Worm (Caenorhabditis elegans) whole organism, midembryonic: ENCODE measurements around the gene aakg-1.

ENCODE experiments used
- T22C8.4 ChIP-seq: fragments of 200-800 bp; sonication (Bioruptor generic); IDR thresholded peaks from 2 replicates; pipeline ENCODE4 v1.3.6; 2022; ENCODE audit warnings: missing genetic modification characterization, missing compliant biosample characterization
- cog-1 ChIP-seq: sonication (generic microtip); optimal IDR thresholded peaks from 2 replicates; lab custom pipeline; 2016; ENCODE audit warnings: missing genetic modification characterization, missing compliant biosample characterization
- flt-1 ChIP-seq: fragments of 200-800 bp; sonication (Bioruptor generic); IDR thresholded peaks from 2 replicates; pipeline ENCODE4 v1.3.6; 2022; ENCODE audit warnings: missing genetic modification characterization, missing compliant biosample characterization
- klf-2 ChIP-seq: fragments of 200-800 bp; sonication (Bioruptor generic); conservative IDR thresholded peaks from 2 replicates; pipeline ENCODE4 v1.3.6; 2022; ENCODE audit warnings: missing genetic modification reagents, missing genetic modification characterization, missing compliant biosample characterization
- med-1 ChIP-seq: sonication (generic microtip); optimal IDR thresholded peaks from 2 replicates; lab custom pipeline; 2017; ENCODE audit warnings: missing genetic modification characterization, mild to moderate bottlenecking, missing compliant biosample characterization, antibody characterized with exemption, missing genetic modification reagents; ENCODE audit not compliant: insufficient read depth
- ref-1 ChIP-seq: fragments of 200-800 bp; sonication (Bioruptor generic); conservative IDR thresholded peaks from 2 replicates; pipeline ENCODE4 v1.3.6; 2022; ENCODE audit warnings: missing genetic modification reagents, missing genetic modification characterization, missing compliant biosample characterization
- tab-1 ChIP-seq: fragments of 200-800 bp; sonication (Bioruptor generic); IDR thresholded peaks from 2 replicates; pipeline ENCODE4 v1.3.6; 2022; ENCODE audit warnings: missing genetic modification characterization, missing compliant biosample characterization
- ztf-23 ChIP-seq: fragments of 200-800 bp; sonication (Bioruptor generic); IDR thresholded peaks from 2 replicates; pipeline ENCODE4 v1.3.6; 2022; ENCODE audit warnings: missing genetic modification reagents, missing genetic modification characterization, missing compliant biosample characterization
- ztf-29 ChIP-seq: fragments of 200-800 bp; sonication (Bioruptor generic); IDR thresholded peaks from 2 replicates; pipeline ENCODE4 v1.3.6; 2022; ENCODE audit warnings: missing genetic modification reagents, missing genetic modification characterization, missing compliant biosample characterization

The aakg-1 gene

ce11 chrIII:12551253-12551652, 23.9 kb downstream of the aakg-1 start:
- TF ChIP-seq ztf-29 (GFP tag; lab: Robert Waterston, UW) (no peak), ref-1 (no peak), flt-1 (GFP tag; lab: Robert Waterston, UW) (no peak), cog-1 (tag; lab: Kevin White, UChicago) (no peak), ztf-23 (GFP tag; lab: Robert Waterston, UW) (no peak), med-1 (GFP tag; lab: Kevin White, UChicago) (no peak), T22C8.4 (GFP tag; lab: Robert Waterston, UW) (no peak), klf-2 (GFP tag; lab: Robert Waterston, UW) (no peak), tab-1 (GFP tag; lab: Robert Waterston, UW) (no peak)

ce11 chrIII:12549657-12550056, 25.5 kb downstream of the aakg-1 start:
- TF ChIP-seq ref-1 (no peak), ztf-23 (GFP tag; lab: Robert Waterston, UW) (no peak), flt-1 (GFP tag; lab: Robert Waterston, UW) (no peak), T22C8.4 (GFP tag; lab: Robert Waterston, UW) (no peak), cog-1 (tag; lab: Kevin White, UChicago) (no peak), klf-2 (GFP tag; lab: Robert Waterston, UW) (no peak), tab-1 (GFP tag; lab: Robert Waterston, UW) (no peak)

- TF ChIP-seq ref-1, result no peak
- TF ChIP-seq ztf-23 (GFP tag; lab: Robert Waterston, UW), result no peak
- no peak for TF ChIP-seq ztf-29 (GFP tag; lab: Robert Waterston, UW)
- TF ChIP-seq tab-1 (GFP tag; lab: Robert Waterston, UW), result no peak
- TF ChIP-seq flt-1 (GFP tag; lab: Robert Waterston, UW), result no peak
- no peak for TF ChIP-seq med-1 (GFP tag; lab: Kevin White, UChicago)
- TF ChIP-seq cog-1 (tag; lab: Kevin White, UChicago), result no peak
- no peak for TF ChIP-seq T22C8.4 (GFP tag; lab: Robert Waterston, UW)
- no peak for TF ChIP-seq klf-2 (GFP tag; lab: Robert Waterston, UW)
These were observed 26.8 kb downstream of the aakg-1 start for ce11 chrIII:12548441-12548840.

- TF ChIP-seq klf-2 (GFP tag; lab: Robert Waterston, UW), result no peak
These were observed 32.5 kb downstream of the aakg-1 start for ce11 chrIII:12542656-12543055.

- peak; percentile 62; the same call in 1 of the 2 replicates for TF ChIP-seq tab-1 (GFP tag; lab: Robert Waterston, UW)
- 0 out of 2 replicates have a peak, but pooled peaks have one; percentile 44 for TF ChIP-seq ztf-23 (GFP tag; lab: Robert Waterston, UW)
These were observed 33.7 kb downstream of the aakg-1 start for ce11 chrIII:12541519-12541918.

- TF ChIP-seq cog-1 (tag; lab: Kevin White, UChicago) (no peak), T22C8.4 (GFP tag; lab: Robert Waterston, UW) (no peak), ztf-29 (GFP tag; lab: Robert Waterston, UW) (no peak), klf-2 (GFP tag; lab: Robert Waterston, UW) (no peak), med-1 (GFP tag; lab: Kevin White, UChicago) (no peak), tab-1 (GFP tag; lab: Robert Waterston, UW) (no peak), ztf-23 (GFP tag; lab: Robert Waterston, UW) (no peak), ref-1 (no peak)
These were observed 34.8 kb downstream of the aakg-1 start for ce11 chrIII:12540411-12540810.

ce11 chrIII:12537239-12537845, 37.9 kb downstream of the aakg-1 start:
- no peak for TF ChIP-seq tab-1 (GFP tag; lab: Robert Waterston, UW)
- TF ChIP-seq med-1 (GFP tag; lab: Kevin White, UChicago), result no peak
- no peak for TF ChIP-seq ztf-29 (GFP tag; lab: Robert Waterston, UW)
- no peak for TF ChIP-seq cog-1 (tag; lab: Kevin White, UChicago)
- TF ChIP-seq ref-1, result no peak
- no peak for TF ChIP-seq T22C8.4 (GFP tag; lab: Robert Waterston, UW)
- no peak for TF ChIP-seq flt-1 (GFP tag; lab: Robert Waterston, UW)
- TF ChIP-seq klf-2 (GFP tag; lab: Robert Waterston, UW), result no peak
- no peak for TF ChIP-seq ztf-23 (GFP tag; lab: Robert Waterston, UW)

- TF ChIP-seq flt-1 (GFP tag; lab: Robert Waterston, UW) (no peak), ztf-29 (GFP tag; lab: Robert Waterston, UW) (no peak), tab-1 (GFP tag; lab: Robert Waterston, UW) (no peak), ztf-23 (GFP tag; lab: Robert Waterston, UW) (no peak), T22C8.4 (GFP tag; lab: Robert Waterston, UW) (no peak), med-1 (GFP tag; lab: Kevin White, UChicago) (no peak), klf-2 (GFP tag; lab: Robert Waterston, UW) (no peak), ref-1 (no peak), cog-1 (tag; lab: Kevin White, UChicago) (no peak)
These were observed 41.3 kb downstream of the aakg-1 start for ce11 chrIII:12533900-12534299.

- TF ChIP-seq klf-2 (GFP tag; lab: Robert Waterston, UW) (no peak), ztf-23 (GFP tag; lab: Robert Waterston, UW) (peak; percentile 68)
These were observed 47.2 kb downstream of the aakg-1 start for ce11 chrIII:12528029-12528428.

- no peak for TF ChIP-seq flt-1 (GFP tag; lab: Robert Waterston, UW)
- TF ChIP-seq ztf-23 (GFP tag; lab: Robert Waterston, UW), result no peak
- TF ChIP-seq T22C8.4 (GFP tag; lab: Robert Waterston, UW), result peak; percentile 47; the same call in 1 of the 2 replicates
- TF ChIP-seq med-1 (GFP tag; lab: Kevin White, UChicago), result no peak
These were observed 57.5 kb downstream of the aakg-1 start for ce11 chrIII:12517674-12518073.
